Worm (Caenorhabditis elegans) whole organism, early embryonic: ENCODE measurements around the gene fbxc-48.

Experiments used
- B0310.2 ChIP-seq: sonication (generic microtip); optimal IDR thresholded peaks from 2 replicates; lab custom pipeline; 2016; ENCODE audit warnings: mild to moderate bottlenecking, missing genetic modification characterization, missing compliant biosample characterization
- F13C5.2 ChIP-seq: sonication (generic microtip); optimal IDR thresholded peaks from 2 replicates; lab custom pipeline; 2017; ENCODE audit warnings: mild to moderate bottlenecking, missing genetic modification characterization, inconsistent platforms, missing compliant biosample characterization
- aly-1 ChIP-seq: sonication (generic microtip); optimal IDR thresholded peaks from 2 replicates; lab custom pipeline; 2016; ENCODE audit warnings: missing genetic modification characterization, missing compliant biosample characterization
- ama-1 ChIP-seq: fragments of 150-350 bp; optimal IDR thresholded peaks from 2 replicates; lab custom pipeline; 2014
- ceh-13 ChIP-seq: fragments of 200-800 bp; sonication (Bioruptor generic); optimal IDR thresholded peaks from 2 replicates; lab custom pipeline; 2018; ENCODE audit warnings: mild to moderate bottlenecking, missing genetic modification characterization, missing compliant biosample characterization
- ceh-36 ChIP-seq: sonication (generic microtip); optimal IDR thresholded peaks from 2 replicates; lab custom pipeline; 2016; ENCODE audit warnings: missing genetic modification characterization, inconsistent platforms, missing compliant biosample characterization
- ets-7 ChIP-seq: sonication (generic microtip); optimal IDR thresholded peaks from 2 replicates; lab custom pipeline; 2016; ENCODE audit warnings: missing genotype, missing genetic modification characterization, missing compliant biosample characterization
- flt-1 ChIP-seq: fragments of 200-800 bp; sonication (Bioruptor generic); IDR thresholded peaks from 2 replicates; pipeline ENCODE4 v1.3.6; 2022; ENCODE audit warnings: missing genetic modification characterization, missing compliant biosample characterization
- hmbx-1 ChIP-seq: sonication (generic microtip); optimal IDR thresholded peaks from 2 replicates; lab custom pipeline; 2016; ENCODE audit warnings: mild to moderate bottlenecking, missing genetic modification characterization, missing compliant biosample characterization
- hmg-4 ChIP-seq: fragments of 200-800 bp; sonication (Bioruptor generic); optimal IDR thresholded peaks from 2 replicates; lab custom pipeline; 2018; ENCODE audit warnings: mild to moderate bottlenecking, missing genetic modification characterization, missing compliant biosample characterization
- hnd-1 ChIP-seq: sonication (generic microtip); optimal IDR thresholded peaks from 2 replicates; lab custom pipeline; 2016; ENCODE audit warnings: missing genetic modification characterization, missing compliant biosample characterization
- pes-1 ChIP-seq: fragments of 200-800 bp; sonication (Bioruptor generic); IDR thresholded peaks from 2 replicates; pipeline ENCODE4 v1.3.6; 2022; ENCODE audit warnings: missing genetic modification reagents, missing genetic modification characterization, missing compliant biosample characterization
- scrt-1 ChIP-seq: fragments of 200-800 bp; sonication (Bioruptor generic); IDR thresholded peaks from 2 replicates; pipeline ENCODE4 v1.3.6; 2022; ENCODE audit warnings: missing genetic modification characterization, missing compliant biosample characterization
- sea-1 ChIP-seq: fragments of 200-800 bp; sonication (Bioruptor generic); conservative IDR thresholded peaks from 2 replicates; pipeline ENCODE4 v1.3.6; 2022; ENCODE audit warnings: missing genetic modification characterization, missing compliant biosample characterization
- tbx-11 ChIP-seq: fragments of 200-800 bp; sonication (Bioruptor generic); IDR thresholded peaks from 2 replicates; pipeline ENCODE4 v1.3.6; 2022; ENCODE audit warnings: missing genetic modification characterization, missing compliant biosample characterization
- tbx-37 ChIP-seq: fragments of 200-800 bp; sonication (Bioruptor generic); conservative IDR thresholded peaks from 2 replicates; pipeline ENCODE4 v1.3.6; 2022; ENCODE audit warnings: missing genetic modification reagents, missing genetic modification characterization, missing compliant biosample characterization
- tra-4 ChIP-seq: sonication (generic microtip); optimal IDR thresholded peaks from 2 replicates; lab custom pipeline; 2017; ENCODE audit warnings: missing genetic modification characterization, missing compliant biosample characterization

The fbxc-48 gene

ce11 chrII:740808-741207 lies at the start of gene fbxc-48:
fbxc-48 (minus strand) TSS chrII:740908.
- TF ChIP-seq aly-1 (no peak), ama-1 (lab: Kevin White, UChicago) (no peak), hmg-4 (no peak)

- TF ChIP-seq ceh-36 (tag; lab: Kevin White, UChicago) (no peak), hnd-1 (tag; lab: Kevin White, UChicago) (no peak), sea-1 (GFP tag; lab: Robert Waterston, UW) (no peak), ama-1 (lab: Kevin White, UChicago) (no peak), B0310.2 (tag; lab: Kevin White, UChicago) (no peak), hmg-4 (no peak), pes-1 (GFP tag; lab: Robert Waterston, UW) (no peak), ets-7 (no peak), F13C5.2 (tag; lab: Kevin White, UChicago) (no peak), tbx-37 (GFP tag; lab: Robert Waterston, UW) (no peak), tra-4 (tag; lab: Kevin White, UChicago) (no peak), flt-1 (GFP tag; lab: Robert Waterston, UW) (no peak)
Measured at ce11 chrII:788139-788538, 47.4 kb upstream of the fbxc-48 start, which contains the start of gene F46F5.15. F46F5.15 (plus strand) TSS chrII:788439.

ce11 chrII:786938-787337 lies 46.2 kb upstream of the fbxc-48 start, which contains the start of gene F46F5.16:
F46F5.16 (plus strand) TSS chrII:787238.
- TF ChIP-seq tra-4 (tag; lab: Kevin White, UChicago) = no peak
- TF ChIP-seq aly-1 = no peak
- TF ChIP-seq sea-1 (GFP tag; lab: Robert Waterston, UW) = no peak

ce11 chrII:783532-783931 lies 42.8 kb upstream of the fbxc-48 start, which contains the start of gene Y39F10A.6:
Y39F10A.6 (minus strand) TSS chrII:783632.
- TF ChIP-seq tbx-11 (GFP tag; lab: Robert Waterston, UW) = no peak
- no peak for TF ChIP-seq tbx-37 (GFP tag; lab: Robert Waterston, UW)
- TF ChIP-seq hmbx-1 = no peak
- no peak for TF ChIP-seq aly-1
- no peak for TF ChIP-seq ets-7
- no peak for TF ChIP-seq sea-1 (GFP tag; lab: Robert Waterston, UW)
- no peak for TF ChIP-seq ama-1 (lab: Kevin White, UChicago)
- no peak for TF ChIP-seq flt-1 (GFP tag; lab: Robert Waterston, UW)
- no peak for TF ChIP-seq hnd-1 (tag; lab: Kevin White, UChicago)
- no peak for TF ChIP-seq ceh-36 (tag; lab: Kevin White, UChicago)
- TF ChIP-seq B0310.2 (tag; lab: Kevin White, UChicago) = no peak
- TF ChIP-seq F13C5.2 (tag; lab: Kevin White, UChicago) = no peak
- TF ChIP-seq scrt-1 (GFP tag; lab: Robert Waterston, UW) = no peak
- TF ChIP-seq pes-1 (GFP tag; lab: Robert Waterston, UW) = no peak
- no peak for TF ChIP-seq tra-4 (tag; lab: Kevin White, UChicago)
- no peak for TF ChIP-seq hmg-4

ce11 chrII:782903-783302 lies 42.2 kb upstream of the fbxc-48 start, which contains the start of gene Y39F10A.3:
Y39F10A.3 (minus strand) TSS chrII:783003.
- TF ChIP-seq ceh-36 (tag; lab: Kevin White, UChicago) (no peak), ceh-13 (no peak)

- TF ChIP-seq sea-1 (GFP tag; lab: Robert Waterston, UW) (no peak), ceh-36 (tag; lab: Kevin White, UChicago) (no peak), hmbx-1 (no peak), hmg-4 (no peak), scrt-1 (GFP tag; lab: Robert Waterston, UW) (no peak), tbx-11 (GFP tag; lab: Robert Waterston, UW) (no peak), ets-7 (no peak)
Measured at ce11 chrII:775033-775432, 34.3 kb upstream of the fbxc-48 start, which contains the start of gene Y39F10A.1. Y39F10A.1 (plus strand) TSS chrII:775333.

- TF ChIP-seq aly-1 = no peak
- TF ChIP-seq tbx-37 (GFP tag; lab: Robert Waterston, UW) = no peak
- no peak for TF ChIP-seq B0310.2 (tag; lab: Kevin White, UChicago)
- TF ChIP-seq ets-7 = no peak
- TF ChIP-seq hnd-1 (tag; lab: Kevin White, UChicago) = no peak
- no peak for TF ChIP-seq tbx-11 (GFP tag; lab: Robert Waterston, UW)
- TF ChIP-seq pes-1 (GFP tag; lab: Robert Waterston, UW) = no peak
- no peak for TF ChIP-seq F13C5.2 (tag; lab: Kevin White, UChicago)
- TF ChIP-seq scrt-1 (GFP tag; lab: Robert Waterston, UW) = no peak
- TF ChIP-seq ceh-36 (tag; lab: Kevin White, UChicago) = no peak
- no peak for TF ChIP-seq tra-4 (tag; lab: Kevin White, UChicago)
- TF ChIP-seq hmg-4 = no peak
- TF ChIP-seq hmbx-1 = no peak
- TF ChIP-seq ama-1 (lab: Kevin White, UChicago) = no peak
- TF ChIP-seq ceh-13 = no peak
- no peak for TF ChIP-seq sea-1 (GFP tag; lab: Robert Waterston, UW)
Measured at ce11 chrII:773830-774229, 33.1 kb upstream of the fbxc-48 start.

- no peak for TF ChIP-seq B0310.2 (tag; lab: Kevin White, UChicago)
- TF ChIP-seq F13C5.2 (tag; lab: Kevin White, UChicago) = no peak
- TF ChIP-seq scrt-1 (GFP tag; lab: Robert Waterston, UW) = no peak
- no peak for TF ChIP-seq tbx-11 (GFP tag; lab: Robert Waterston, UW)
- TF ChIP-seq ceh-13 = no peak
- TF ChIP-seq hmg-4 = no peak
- TF ChIP-seq tbx-37 (GFP tag; lab: Robert Waterston, UW) = no peak
- no peak for TF ChIP-seq hnd-1 (tag; lab: Kevin White, UChicago)
- TF ChIP-seq sea-1 (GFP tag; lab: Robert Waterston, UW) = no peak
- TF ChIP-seq ceh-36 (tag; lab: Kevin White, UChicago) = no peak
- no peak for TF ChIP-seq pes-1 (GFP tag; lab: Robert Waterston, UW)
- TF ChIP-seq flt-1 (GFP tag; lab: Robert Waterston, UW) = no peak
Measured at ce11 chrII:770253-770652, 29.5 kb upstream of the fbxc-48 start, which contains the start of gene C08G5.6. C08G5.6 (plus strand) TSS chrII:770553.
